Fruit fly (Drosophila melanogaster) whole organism, larva: ENCODE measurements around the gene Blos3.

Source experiments
- noc ChIP-seq: fragments of 200-800 bp; sonication (Bioruptor generic); optimal IDR thresholded peaks from 3 replicates; lab custom pipeline; 2019; ENCODE audit warnings: missing biosample characterization, mild to moderate bottlenecking, missing genetic modification characterization, moderate library complexity

Blos3 gene

dm6 chr3L:18872440-18872839 is 2.4 kb downstream of the Blos3 start, which contains the start of the genes Rad9 and Uggt:
Gene Rad9, minus strand, starts transcription at chr3L:18872553.
Gene Uggt, plus strand, starts transcription at chr3L:18872747.
- TF ChIP-seq noc (tag; lab: Kevin White, UChicago) = no peak

DNA sequence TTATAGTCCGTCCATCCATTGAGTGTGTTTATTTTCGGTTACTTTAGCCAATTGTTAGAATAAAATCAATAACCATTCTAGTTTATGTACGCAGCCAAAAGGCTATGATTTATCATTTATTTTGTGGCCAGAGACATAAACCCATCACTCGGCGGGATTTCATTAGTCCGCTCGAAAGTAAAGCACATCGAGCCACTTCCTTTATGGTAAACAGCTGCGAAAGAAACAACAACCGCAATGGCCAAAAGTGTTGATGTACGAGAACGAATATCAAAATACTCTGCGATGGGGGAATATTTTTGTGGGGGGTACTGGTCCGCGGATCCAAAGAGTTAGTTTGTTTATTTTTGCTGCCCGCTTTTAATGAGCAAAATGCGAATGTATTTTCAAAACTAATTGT is 11.6 kb downstream of the Blos3 start:
- TF ChIP-seq noc (tag; lab: Kevin White, UChicago) = no peak

- TF ChIP-seq noc (tag; lab: Kevin White, UChicago) = no peak
Measured at dm6 chr3L:18889222-18889866, 19.3 kb downstream of the Blos3 start.

DNA sequence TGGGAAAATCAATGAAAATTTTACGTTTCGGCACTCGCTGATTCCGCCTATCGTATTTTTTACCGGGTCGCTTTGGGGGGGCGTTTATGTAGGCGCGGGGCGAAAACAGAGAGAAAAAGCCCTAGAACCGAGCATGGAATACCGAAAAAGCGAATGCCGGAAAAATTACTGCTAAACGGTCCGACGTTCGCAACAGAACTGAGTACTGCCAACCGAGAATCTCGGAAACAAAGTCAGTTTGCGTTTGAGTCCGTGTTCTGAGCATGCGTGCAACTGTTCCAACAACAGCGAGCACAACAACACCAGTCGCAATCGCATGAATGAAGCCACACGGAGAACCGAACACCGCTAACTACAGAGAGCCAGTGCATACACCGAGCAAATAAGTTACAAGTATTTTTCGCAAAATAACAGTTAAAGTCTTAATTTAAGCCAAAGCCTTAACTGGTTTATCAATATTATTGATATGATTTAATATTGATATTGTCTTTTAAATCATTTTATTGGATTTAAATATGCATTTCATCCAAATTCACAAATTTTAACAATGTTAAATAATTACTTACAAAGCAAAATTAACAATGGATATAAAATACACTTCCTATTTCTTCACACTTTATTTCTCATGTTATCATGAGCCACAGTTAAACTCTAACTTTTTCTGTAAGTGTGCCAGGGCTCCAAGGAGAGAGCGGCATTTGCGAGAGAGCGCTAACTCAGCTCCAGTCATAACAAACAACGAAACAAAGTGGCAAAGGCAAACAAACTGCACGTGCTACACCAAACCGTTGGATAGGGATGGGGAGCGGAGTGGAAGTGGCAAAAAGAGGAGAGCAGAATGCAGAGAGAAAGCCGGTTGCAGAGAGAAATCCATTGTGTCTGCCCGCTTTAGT is 20.5 kb downstream of the Blos3 start, which contains the start of gene CG3961:
Gene CG3961 (minus strand): TSS at position 201 of the 893 bp plus-strand sequence.
- TF ChIP-seq noc (tag; lab: Kevin White, UChicago) = peak; percentile 78

DNA sequence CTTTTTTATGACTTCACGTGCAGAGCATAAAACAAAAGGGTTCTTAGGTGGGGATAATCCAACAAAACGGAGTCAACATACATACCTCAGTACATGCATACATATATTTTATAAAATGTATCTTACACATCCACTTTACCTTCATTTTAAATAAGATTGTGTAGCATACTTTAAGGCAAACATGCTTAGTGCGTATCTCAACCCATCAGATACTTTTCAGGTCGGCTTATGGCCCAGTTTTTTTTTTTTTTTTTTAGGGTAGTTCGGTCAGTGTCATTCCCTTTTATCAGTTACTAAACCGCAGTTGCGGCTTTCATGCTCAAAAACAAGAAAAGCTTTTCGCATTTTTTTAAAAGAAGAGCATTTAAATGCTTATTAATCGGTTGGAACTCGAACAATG is 22.0 kb downstream of the Blos3 start, which contains the start of gene NijB:
Gene NijB (plus strand): TSS at position 398 of the 400 bp plus-strand sequence.
- TF ChIP-seq noc (tag; lab: Kevin White, UChicago) = no peak

- TF ChIP-seq noc (tag; lab: Kevin White, UChicago) = peak; percentile 24
Measured at dm6 chr3L:18895079-18895478, 25.1 kb downstream of the Blos3 start.

DNA sequence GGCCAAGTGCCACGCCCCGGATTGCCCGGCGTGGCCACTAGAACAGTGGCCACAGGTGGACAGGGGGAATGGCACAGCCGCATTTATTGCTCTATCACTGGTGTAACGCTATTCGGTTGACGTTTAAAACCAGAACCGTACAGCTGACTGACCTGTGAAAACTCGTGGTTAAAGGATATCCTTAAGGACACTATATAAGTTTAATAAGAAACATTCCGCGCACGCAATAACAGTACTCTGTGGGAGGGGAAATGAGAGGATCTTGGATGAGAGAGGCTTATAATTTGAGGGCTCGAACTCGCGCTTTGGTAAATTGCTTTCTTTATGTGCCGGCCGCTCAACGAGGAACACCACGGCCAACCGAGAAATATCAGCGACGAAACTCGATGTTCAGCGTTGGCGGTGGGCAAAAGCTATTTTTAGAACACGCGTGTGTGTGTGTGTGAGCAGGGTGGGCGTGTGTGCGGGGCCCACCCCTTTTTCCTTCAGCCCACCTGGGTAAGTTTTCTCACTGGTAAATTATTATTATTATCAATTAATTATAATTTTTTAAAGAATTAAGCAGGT is 26.4 kb downstream of the Blos3 start:
- no peak for TF ChIP-seq noc (tag; lab: Kevin White, UChicago)

DNA sequence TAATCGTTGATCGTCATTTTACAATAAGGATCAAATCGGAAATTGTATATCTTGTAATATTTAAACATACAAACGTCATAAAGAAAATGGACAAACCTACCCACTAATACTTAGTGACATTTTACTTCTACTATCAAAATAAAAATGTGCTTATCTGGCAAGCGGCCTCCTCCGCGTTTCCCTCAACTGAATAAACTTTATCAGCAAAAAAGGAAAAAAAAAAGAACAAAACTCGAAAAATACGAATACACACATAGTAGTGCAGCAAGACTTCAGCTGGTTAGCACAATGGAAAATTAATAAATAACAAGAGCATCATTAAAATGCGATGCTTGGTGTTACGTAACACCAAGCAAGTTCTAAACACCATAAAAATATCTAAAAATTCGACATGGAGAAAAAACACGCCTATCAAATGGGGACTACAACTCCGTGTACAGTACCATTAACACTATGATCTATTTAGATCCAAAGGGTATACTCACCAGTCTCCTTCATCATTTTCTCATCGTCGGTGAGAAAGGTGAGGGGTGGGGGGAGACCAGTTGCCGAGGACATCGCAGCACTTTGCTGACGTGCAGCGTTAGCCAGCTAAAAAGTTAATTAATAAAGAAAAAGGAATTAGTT is 27.5 kb downstream of the Blos3 start:
- no peak for TF ChIP-seq noc (tag; lab: Kevin White, UChicago)

DNA sequence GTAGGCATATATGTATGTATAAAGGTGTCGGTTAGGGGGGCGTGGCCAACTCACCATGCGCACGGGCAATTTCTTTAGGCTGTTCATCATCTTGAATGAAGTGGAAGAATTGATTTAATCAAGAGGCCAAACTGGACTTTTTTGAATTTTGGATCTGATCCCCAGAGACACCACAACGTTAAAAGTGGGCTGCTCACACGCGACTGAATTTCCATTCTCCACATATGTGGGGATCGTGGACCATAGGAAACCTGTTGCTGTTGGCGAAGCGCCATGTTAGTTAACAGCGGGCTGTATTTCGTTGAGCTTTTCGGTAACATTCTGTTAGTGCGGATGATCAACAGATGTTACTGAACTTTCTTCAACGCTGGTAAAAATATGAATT is 28.1 kb downstream of the Blos3 start, which contains the start of gene CG3902:
Gene CG3902 (minus strand): TSS at position 208 of the 385 bp plus-strand sequence.
- TF ChIP-seq noc (tag; lab: Kevin White, UChicago) = peak; percentile 51

dm6 chr3L:18898770-18899278 is 28.8 kb downstream of the Blos3 start, which contains the start of gene RpL26:
Gene RpL26, plus strand, starts transcription at chr3L:18898875.
- TF ChIP-seq noc (tag; lab: Kevin White, UChicago) = peak; percentile 68

- TF ChIP-seq noc (tag; lab: Kevin White, UChicago) = no peak
Measured at dm6 chr3L:18901411-18901810, 31.4 kb downstream of the Blos3 start, which contains the start of the genes arx and CG6843. Gene arx, minus strand, starts transcription at chr3L:18901554. Gene CG6843, plus strand, starts transcription at chr3L:18901594.

DNA sequence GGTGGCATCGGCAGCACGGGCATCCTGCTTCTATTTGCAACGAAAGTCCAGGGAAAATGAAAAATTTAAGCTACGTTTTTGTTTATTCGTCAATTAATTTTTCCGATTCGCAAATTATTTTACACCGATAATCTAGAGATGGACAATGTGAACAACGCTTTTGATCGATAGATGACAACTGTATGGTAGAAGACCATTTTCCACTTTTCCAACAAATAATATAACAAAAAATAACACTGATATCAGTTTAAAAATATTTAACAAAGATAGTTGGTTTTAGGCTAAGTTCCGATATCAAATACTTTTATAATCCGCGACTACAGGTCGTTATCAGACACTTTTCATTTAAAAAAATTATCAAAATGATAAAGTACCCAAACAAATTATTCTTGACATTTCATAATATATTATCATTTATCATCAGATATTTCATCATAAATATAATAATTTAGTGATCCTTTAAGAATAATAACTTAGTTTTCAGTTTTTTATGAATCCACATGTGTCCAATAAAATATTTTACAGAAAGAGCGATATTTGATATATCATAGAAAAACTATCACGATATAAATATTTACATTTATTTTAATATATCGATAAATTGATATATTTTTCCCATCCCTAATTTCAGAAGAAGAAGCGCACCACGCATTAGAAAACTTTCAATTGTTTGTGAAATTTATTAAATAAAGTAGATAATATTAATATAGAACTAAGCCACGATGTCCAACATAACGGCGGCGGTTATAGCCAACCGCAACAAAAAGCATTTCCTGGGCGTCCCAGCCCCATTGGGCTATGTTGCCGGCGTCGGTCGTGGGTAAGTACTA is 35.0 kb downstream of the Blos3 start, which contains the start of the genes CSN1b and Prp6:
Gene CSN1b (minus strand): TSS at position 159 of the 830 bp plus-strand sequence.
Gene Prp6 (plus strand): TSS at position 601 of the 830 bp plus-strand sequence.
- no peak for TF ChIP-seq noc (tag; lab: Kevin White, UChicago)

- TF ChIP-seq noc (tag; lab: Kevin White, UChicago) = no peak
Measured at dm6 chr3L:18911082-18911481, 41.1 kb downstream of the Blos3 start, which contains the start of gene Ir75d. Gene Ir75d, minus strand, starts transcription at chr3L:18911182.
